Fruit fly (Drosophila melanogaster) whole organism, pupa: ENCODE measurements around the gene Cul6.

Experiments used
- CG13204 ChIP-seq: fragments of 200-800 bp; sonication (Bioruptor generic); optimal IDR thresholded peaks from 2 replicates; lab custom pipeline; 2018; ENCODE audit warnings: missing biosample characterization, mild to moderate bottlenecking, missing genetic modification characterization, moderate library complexity
- CG32121 ChIP-seq: fragments of 200-800 bp; sonication (Bioruptor generic); IDR thresholded peaks from 2 replicates; pipeline ENCODE4 v1.3.6; 2022; ENCODE audit warnings: missing biosample characterization, missing genetic modification characterization
- CG8301 ChIP-seq: fragments of 200-800 bp; sonication (Bioruptor generic); optimal IDR thresholded peaks from 2 replicates; lab custom pipeline; 2018; ENCODE audit warnings: missing biosample characterization, mild to moderate bottlenecking, missing genetic modification characterization
- CG9948 ChIP-seq: fragments of 200-800 bp; sonication (Bioruptor generic); optimal IDR thresholded peaks from 2 replicates; lab custom pipeline; 2018; ENCODE audit warnings: missing biosample characterization, mild to moderate bottlenecking, missing genetic modification characterization, moderate library complexity
- D1 ChIP-seq: fragments of 200-800 bp; sonication (Bioruptor generic); optimal IDR thresholded peaks from 2 replicates; lab custom pipeline; 2018; ENCODE audit warnings: missing biosample characterization, mild to moderate bottlenecking, missing genetic modification characterization, moderate library complexity
- Ets98B ChIP-seq: fragments of 200-800 bp; sonication (Bioruptor generic); IDR thresholded peaks from 2 replicates; pipeline ENCODE4 v1.3.6; 2022; ENCODE audit warnings: missing biosample characterization, missing genetic modification characterization
- fd96Ca ChIP-seq: fragments of 200-800 bp; sonication (Bioruptor generic); IDR thresholded peaks from 3 replicates; pipeline ENCODE4 v1.3.6; 2022; ENCODE audit warnings: missing biosample characterization, missing genetic modification characterization
- gl ChIP-seq: fragments of 200-800 bp; sonication (Bioruptor generic); optimal IDR thresholded peaks from 2 replicates; lab custom pipeline; 2018; ENCODE audit warnings: missing biosample characterization, mild to moderate bottlenecking, missing genetic modification characterization

- no peak for TF ChIP-seq gl (tag; lab: Kevin White, UChicago)
- no peak for TF ChIP-seq Ets98B (GFP tag; lab: Robert Waterston, UW)
- TF ChIP-seq CG9948 (tag; lab: Kevin White, UChicago): no peak
- no peak for TF ChIP-seq CG32121 (GFP tag; lab: Robert Waterston, UW)
- TF ChIP-seq CG13204: no peak
- no peak for TF ChIP-seq fd96Ca (GFP tag; lab: Robert Waterston, UW)
- no peak for TF ChIP-seq CG8301 (tag; lab: Kevin White, UChicago)
- TF ChIP-seq D1: no peak
These were observed 15.8 kb upstream of the Cul6 start for dm6 chr3L:13027333-13027732.
